Fruit fly (Drosophila melanogaster) whole organism, embryonic: Measurements from ENCODE around the gene CG31122.

ENCODE experiments used
- Adf1 ChIP-seq: fragments of 200-800 bp; sonication (Bioruptor generic); IDR thresholded peaks from 2 replicates; pipeline ENCODE4 v1.3.6; 2022; ENCODE audit warnings: missing biosample characterization, missing genetic modification characterization
- CG10267 ChIP-seq: fragments of 200-800 bp; sonication (Bioruptor generic); optimal IDR thresholded peaks from 2 replicates; lab custom pipeline; 2018; ENCODE audit warnings: missing biosample characterization, mild to moderate bottlenecking, missing genetic modification characterization, moderate library complexity
- CG11560 ChIP-seq: fragments of 200-800 bp; sonication (Bioruptor generic); IDR thresholded peaks from 3 replicates; pipeline ENCODE4 v1.3.6; 2022; ENCODE audit warnings: missing biosample characterization, missing genetic modification characterization
- CG11696 ChIP-seq: fragments of 200-800 bp; sonication (Bioruptor generic); IDR thresholded peaks from 2 replicates; pipeline ENCODE4 v1.3.6; 2022; ENCODE audit warnings: missing biosample characterization, missing genetic modification characterization
- CG13624 ChIP-seq: fragments of 200-800 bp; sonication (Bioruptor generic); optimal IDR thresholded peaks from 2 replicates; lab custom pipeline; 2016; ENCODE audit warnings: missing biosample characterization, missing genetic modification characterization
- CG15479 ChIP-seq: fragments of 200-800 bp; sonication (Bioruptor generic); optimal IDR thresholded peaks from 3 replicates; lab custom pipeline; 2019; ENCODE audit warnings: missing biosample characterization, mild to moderate bottlenecking, missing genetic modification characterization, moderate library complexity
- CG18599 ChIP-seq: fragments of 200-800 bp; sonication (Bioruptor generic); optimal IDR thresholded peaks from 3 replicates; lab custom pipeline; 2017; ENCODE audit warnings: missing biosample characterization, missing genetic modification characterization, mild to moderate bottlenecking, moderate library complexity, missing genetic modification reagents
- CG2199 ChIP-seq: fragments of 200-800 bp; sonication (Bioruptor generic); IDR thresholded peaks from 3 replicates; pipeline ENCODE4 v1.3.6; 2022; ENCODE audit warnings: missing biosample characterization, missing genetic modification characterization
- CG3163 ChIP-seq: fragments of 200-800 bp; sonication (Bioruptor generic); optimal IDR thresholded peaks from 3 replicates; lab custom pipeline; 2016; ENCODE audit warnings: missing biosample characterization, missing genetic modification characterization
- CG34376 ChIP-seq: fragments of 200-800 bp; sonication (Bioruptor generic); optimal IDR thresholded peaks from 2 replicates; lab custom pipeline; 2018; ENCODE audit warnings: missing biosample characterization, mild to moderate bottlenecking, missing genetic modification characterization
- CG3995 ChIP-seq: fragments of 200-800 bp; sonication (Bioruptor generic); optimal IDR thresholded peaks from 3 replicates; lab custom pipeline; 2016; ENCODE audit warnings: missing biosample characterization, missing genetic modification characterization
- CG4282 ChIP-seq: fragments of 200-800 bp; sonication (Bioruptor generic); optimal IDR thresholded peaks from 2 replicates; lab custom pipeline; 2016; ENCODE audit warnings: missing biosample characterization, missing genetic modification characterization
- CG6272 ChIP-seq: fragments of 200-800 bp; sonication (Bioruptor generic); IDR thresholded peaks from 2 replicates; pipeline ENCODE4 v1.3.6; 2022; ENCODE audit warnings: missing biosample characterization, missing genetic modification characterization
- CG6654 ChIP-seq: fragments of 200-800 bp; sonication (Bioruptor generic); optimal IDR thresholded peaks from 2 replicates; lab custom pipeline; 2017; ENCODE audit warnings: missing biosample characterization, mild to moderate bottlenecking, missing genetic modification characterization
- GATAe ChIP-seq: fragments of 200-800 bp; sonication (Bioruptor generic); conservative IDR thresholded peaks from 2 replicates; pipeline ENCODE4 v1.3.6; 2022; ENCODE audit warnings: missing biosample characterization, missing genetic modification characterization
- Hand ChIP-seq: fragments of 200-800 bp; sonication (Bioruptor generic); optimal IDR thresholded peaks from 2 replicates; lab custom pipeline; 2017; ENCODE audit warnings: mild to moderate bottlenecking, missing biosample characterization, missing genetic modification reagents, missing genetic modification characterization
- Hr78 ChIP-seq, 2 experiments: fragments of 200-800 bp in 1 of 2; fragments of >200 bp in 1 of 2; sonication (Bioruptor generic) in 1 of 2; optimal IDR thresholded peaks; 2 replicates each; lab custom pipeline; 2017 to 2019; ENCODE audit warnings: missing biosample characterization in 2 of 2, missing genetic modification characterization in 2 of 2, mild to moderate bottlenecking in 1 of 2, moderate library complexity in 1 of 2
- Myb ChIP-seq: fragments of 200-800 bp; sonication (Bioruptor generic); optimal IDR thresholded peaks from 2 replicates; lab custom pipeline; 2016; ENCODE audit warnings: missing biosample characterization, missing genetic modification characterization
- Pdp1 ChIP-seq, 2 experiments: fragments of 200-800 bp; sonication (Bioruptor generic); optimal IDR thresholded peaks; 3 replicates each; lab custom pipeline; 2016; ENCODE audit warnings: missing biosample characterization in 2 of 2, missing genetic modification characterization in 2 of 2, mild to moderate bottlenecking in 1 of 2, moderate library complexity in 1 of 2
- Trl ChIP-seq, 3 experiments: fragments of >200 bp in 2 of 3; fragments of 200-800 bp in 1 of 3; sonication (Bioruptor generic) in 1 of 3; optimal IDR thresholded peaks; 2 replicates in 1 of 3; 3 replicates in 2 of 3; lab custom pipeline; 2016 to 2017; ENCODE audit warnings: missing biosample characterization in 1 of 3, missing genetic modification characterization in 1 of 3
- cg ChIP-seq: fragments of 200-800 bp; sonication (Bioruptor generic); optimal IDR thresholded peaks from 3 replicates; lab custom pipeline; 2019; ENCODE audit warnings: missing biosample characterization, mild to moderate bottlenecking, missing genetic modification characterization, moderate library complexity
- croc ChIP-seq: fragments of 200-800 bp; sonication (Bioruptor generic); conservative IDR thresholded peaks from 3 replicates; pipeline ENCODE4 v1.3.6; 2022; ENCODE audit warnings: missing biosample characterization, missing genetic modification characterization
- cwo ChIP-seq: fragments of 200-800 bp; sonication (Bioruptor generic); optimal IDR thresholded peaks from 3 replicates; lab custom pipeline; 2017; ENCODE audit warnings: missing biosample characterization, missing genetic modification characterization, mild to moderate bottlenecking, moderate library complexity, missing genetic modification reagents
- exex ChIP-seq: fragments of 200-800 bp; sonication (Bioruptor generic); optimal IDR thresholded peaks from 4 replicates; lab custom pipeline; 2018; ENCODE audit warnings: missing biosample characterization, mild to moderate bottlenecking, missing genetic modification characterization, moderate library complexity
- grn ChIP-seq: fragments of 200-800 bp; sonication (Bioruptor generic); optimal IDR thresholded peaks from 3 replicates; lab custom pipeline; 2017; ENCODE audit warnings: missing biosample characterization, missing genetic modification characterization
- lab ChIP-seq: fragments of 200-800 bp; sonication (Bioruptor generic); optimal IDR thresholded peaks from 3 replicates; lab custom pipeline; 2017; ENCODE audit warnings: missing biosample characterization, missing genetic modification characterization, mild to moderate bottlenecking, moderate library complexity, missing genetic modification reagents
- lmd ChIP-seq: fragments of 200-800 bp; sonication (Bioruptor generic); IDR thresholded peaks from 2 replicates; pipeline ENCODE4 v1.3.6; 2022; ENCODE audit warnings: missing biosample characterization, missing genetic modification characterization
- mirr ChIP-seq: fragments of 200-800 bp; sonication (Bioruptor generic); optimal IDR thresholded peaks from 3 replicates; lab custom pipeline; 2018; ENCODE audit warnings: missing biosample characterization, mild to moderate bottlenecking, missing genetic modification characterization
- peb ChIP-seq: fragments of 200-800 bp; sonication (Bioruptor generic); IDR thresholded peaks from 2 replicates; pipeline ENCODE4 v1.3.6; 2022; ENCODE audit warnings: missing biosample characterization, missing genetic modification characterization
- rib ChIP-seq: fragments of 200-800 bp; sonication (Bioruptor generic); IDR thresholded peaks from 2 replicates; pipeline ENCODE4 v1.3.6; 2022; ENCODE audit warnings: missing biosample characterization, missing genetic modification characterization
- schlank ChIP-seq: fragments of 200-800 bp; sonication (Bioruptor generic); optimal IDR thresholded peaks from 2 replicates; lab custom pipeline; 2018; ENCODE audit warnings: missing biosample characterization, mild to moderate bottlenecking, missing genetic modification characterization
- sd ChIP-seq: fragments of 200-800 bp; sonication (Bioruptor generic); optimal IDR thresholded peaks from 3 replicates; lab custom pipeline; 2018; ENCODE audit warnings: missing biosample characterization, mild to moderate bottlenecking, missing genetic modification characterization, moderate library complexity
- shn ChIP-seq: fragments of 200-800 bp; sonication (Bioruptor generic); optimal IDR thresholded peaks from 3 replicates; lab custom pipeline; 2016; ENCODE audit warnings: missing biosample characterization, missing genetic modification characterization
- sug ChIP-seq: fragments of 200-800 bp; optimal IDR thresholded peaks from 2 replicates; lab custom pipeline; 2019; ENCODE audit warnings: missing biosample characterization, mild to moderate bottlenecking, missing genetic modification characterization, moderate library complexity

CG31122 gene

dm6 chr3R:18449896-18450637 is 37.4 kb upstream of the CG31122 start:
- TF ChIP-seq Pdp1 (GFP tag; optimal IDR thresholded peaks at IDR 0.05; lab: Kevin White, UChicago), result peak in 1 of 2 experiments; percentile 44
- TF ChIP-seq rib, result peak; percentile 54; the same call in 1 of the 2 replicates
- TF ChIP-seq CG11696 (GFP tag; lab: Robert Waterston, UW), result no peak
- TF ChIP-seq mirr (GFP tag; lab: Kevin White, UChicago), result peak; percentile 2
- TF ChIP-seq Hand (GFP tag; lab: Kevin White, UChicago), result no peak
- peak; percentile 92 for TF ChIP-seq CG3995 (GFP tag; lab: Kevin White, UChicago)
- peak; percentile 32 for TF ChIP-seq cwo (GFP tag; lab: Kevin White, UChicago)
- peak; percentile 96 for TF ChIP-seq Adf1
- TF ChIP-seq CG15479, result peak; percentile 38
- peak; percentile 12 for TF ChIP-seq grn (GFP tag; lab: Kevin White, UChicago)
- no peak for TF ChIP-seq CG11560 (tag; lab: Robert Waterston, UW)
- peak; percentile 61 for TF ChIP-seq lab (GFP tag; lab: Kevin White, UChicago)
- no peak for TF ChIP-seq CG4282 (GFP tag; lab: Kevin White, UChicago)
- TF ChIP-seq CG6272 (GFP tag; lab: Robert Waterston, UW), result no peak
- TF ChIP-seq GATAe (GFP tag; lab: Robert Waterston, UW), result 0 out of 2 replicates have a peak, but pooled peaks have one; percentile 42
- TF ChIP-seq cg (GFP tag; lab: Kevin White, UChicago), result peak; percentile 31
- no peak for TF ChIP-seq peb (GFP tag; lab: Robert Waterston, UW)
- TF ChIP-seq CG13624, result peak; percentile 25
- TF ChIP-seq Trl (optimal IDR thresholded peaks at IDR 0.05; lab: Kevin White, UChicago), result peak in 1 of 2 experiments; percentile 64
- no peak for TF ChIP-seq Trl (GFP tag; optimal IDR thresholded peaks at IDR 0.05; lab: Kevin White, UChicago)
- peak; percentile 11 for TF ChIP-seq CG18599 (GFP tag; lab: Kevin White, UChicago)
- no peak for TF ChIP-seq Myb (GFP tag; lab: Kevin White, UChicago)
- TF ChIP-seq croc (GFP tag; lab: Robert Waterston, UW), result no peak
- TF ChIP-seq CG2199 (GFP tag; lab: Robert Waterston, UW), result no peak
- TF ChIP-seq sug (tag; lab: Kevin White, UChicago), result peak; percentile 45
- TF ChIP-seq Hr78 (GFP tag; optimal IDR thresholded peaks at IDR 0.05; lab: Kevin White, UChicago), result peak in 1 of 2 experiments; percentile 38
- peak; percentile 46 for TF ChIP-seq CG3163 (GFP tag; lab: Kevin White, UChicago)
- TF ChIP-seq shn (GFP tag; lab: Kevin White, UChicago), result no peak
- TF ChIP-seq exex (tag; lab: Kevin White, UChicago), result peak; percentile 73
- TF ChIP-seq, all 482 proteins: peak for 18

DNA sequence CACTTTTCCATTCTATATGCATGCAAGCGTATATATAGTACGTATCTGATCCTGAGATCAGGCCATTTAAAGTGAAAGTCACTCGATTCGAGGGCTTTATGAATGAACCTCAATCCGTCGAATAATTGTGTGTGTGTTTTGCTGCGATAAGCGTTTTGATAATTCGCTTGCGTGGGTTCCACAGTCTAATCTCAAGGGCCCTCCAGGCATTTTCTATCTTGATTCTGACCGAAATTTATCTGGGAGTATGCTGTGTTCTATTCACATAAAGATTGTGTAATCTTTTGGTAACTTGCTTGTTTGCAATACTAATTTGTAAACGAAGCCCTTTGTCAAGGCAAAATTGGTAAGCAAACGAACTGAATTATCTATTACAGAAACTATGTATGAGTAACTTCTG is 36.5 kb upstream of the CG31122 start:
- TF ChIP-seq CG6654 (GFP tag; lab: Kevin White, UChicago) (no peak), schlank (tag; lab: Kevin White, UChicago) (no peak), CG34376 (peak; percentile 32), sd (tag; lab: Kevin White, UChicago) (peak; percentile 8), CG10267 (tag; lab: Kevin White, UChicago) (no peak), exex (tag; lab: Kevin White, UChicago) (peak; percentile 59), sug (tag; lab: Kevin White, UChicago) (peak; percentile 92), grn (GFP tag; lab: Kevin White, UChicago) (peak; percentile 72), lmd (GFP tag; lab: Robert Waterston, UW) (no peak), GATAe (GFP tag; lab: Robert Waterston, UW) (peak; percentile 56; the same call in 1 of the 2 replicates), mirr (GFP tag; lab: Kevin White, UChicago) (peak; percentile 44)
